Fruit fly (Drosophila melanogaster) whole organism, wandering third instar larva: ENCODE data around the gene CG32428.

Source experiments
- Abd-B ChIP-seq: fragments of >200 bp; optimal IDR thresholded peaks from 2 replicates; lab custom pipeline; 2017; ENCODE audit warnings: missing biosample characterization, missing genetic modification characterization
- CG32264 ChIP-seq: fragments of 200-800 bp; sonication (Bioruptor generic); optimal IDR thresholded peaks from 2 replicates; lab custom pipeline; 2016; ENCODE audit warnings: missing biosample characterization, missing genetic modification characterization
- CG9705 ChIP-seq: fragments of 200-800 bp; sonication (Bioruptor generic); optimal IDR thresholded peaks from 2 replicates; lab custom pipeline; 2018; ENCODE audit warnings: missing biosample characterization, mild to moderate bottlenecking, missing genetic modification characterization
- Dfd ChIP-seq: fragments of >200 bp; optimal IDR thresholded peaks from 2 replicates; lab custom pipeline; 2017; ENCODE audit warnings: missing biosample characterization, missing genetic modification characterization
- Dif ChIP-seq: fragments of 200-275, 200-300 bp; sonication (Bioruptor generic); optimal IDR thresholded peaks from 2 replicates; lab custom pipeline; 2018; ENCODE audit warnings: missing biosample characterization, missing genetic modification characterization; ENCODE audit not compliant: partially characterized antibody
- GATAd ChIP-seq: sonication (Bioruptor generic); optimal IDR thresholded peaks from 2 replicates; lab custom pipeline; 2016; ENCODE audit warnings: missing biosample characterization, missing genetic modification characterization
- HLH106 ChIP-seq: fragments of 200-800 bp; optimal IDR thresholded peaks from 3 replicates; lab custom pipeline; 2019; ENCODE audit warnings: missing biosample characterization, mild to moderate bottlenecking, missing genetic modification characterization, moderate library complexity
- Hr78 ChIP-seq: fragments of >200 bp; optimal IDR thresholded peaks from 2 replicates; lab custom pipeline; 2017; ENCODE audit warnings: missing biosample characterization, missing genetic modification characterization
- Hr83 ChIP-seq: fragments of 200-300 bp; sonication (Bioruptor generic); optimal IDR thresholded peaks from 2 replicates; lab custom pipeline; 2016; ENCODE audit warnings: missing biosample characterization, mild to moderate bottlenecking, missing genetic modification characterization, moderate library complexity; ENCODE audit not compliant: poor library complexity, severe bottlenecking
- Mio ChIP-seq: sonication (Bioruptor generic); optimal IDR thresholded peaks from 2 replicates; lab custom pipeline; 2016; ENCODE audit warnings: missing biosample characterization, missing genetic modification characterization
- Myc ChIP-seq: fragments of >200 bp; optimal IDR thresholded peaks from 2 replicates; lab custom pipeline; 2017
- N ChIP-seq: fragments of >200 bp; optimal IDR thresholded peaks from 2 replicates; lab custom pipeline; 2018; ENCODE audit warnings: missing biosample characterization, missing external identifiers, missing genetic modification characterization
- OdsH ChIP-seq: fragments of 200-800 bp; sonication (Bioruptor generic); optimal IDR thresholded peaks from 2 replicates; lab custom pipeline; 2016; ENCODE audit warnings: missing biosample characterization, mild to moderate bottlenecking, missing genetic modification characterization
- Rel ChIP-seq, 2 experiments: fragments of 200-800 bp; sonication (Bioruptor generic) in 1 of 2; optimal IDR thresholded peaks; 2 replicates in 1 of 2; 3 replicates in 1 of 2; lab custom pipeline; 2016 to 2019; ENCODE audit warnings: mild to moderate bottlenecking in 2 of 2, missing biosample characterization in 2 of 2, missing genetic modification characterization in 2 of 2, moderate library complexity in 1 of 2
- Sp1 ChIP-seq: fragments of 200-800 bp; sonication (Bioruptor generic); optimal IDR thresholded peaks from 3 replicates; lab custom pipeline; 2019; ENCODE audit warnings: missing biosample characterization, mild to moderate bottlenecking, missing genetic modification characterization, moderate library complexity
- br ChIP-seq: fragments of 200-800 bp; sonication (Bioruptor generic); optimal IDR thresholded peaks from 2 replicates; lab custom pipeline; 2016; ENCODE audit warnings: missing biosample characterization, missing genetic modification characterization
- dl ChIP-seq, 2 experiments: fragments of 175-275, 200-275 bp in 1 of 2; fragments of 200-275 bp in 1 of 2; sonication (Bioruptor generic); optimal IDR thresholded peaks; lab custom pipeline; 2018; ENCODE audit warnings: mild to moderate bottlenecking in 2 of 2, missing biosample characterization in 2 of 2, missing genetic modification characterization in 2 of 2, moderate library complexity in 2 of 2; ENCODE audit not compliant: partially characterized antibody in 2 of 2, insufficient read depth in 1 of 2
- dsf ChIP-seq: sonication (Bioruptor generic); optimal IDR thresholded peaks from 2 replicates; lab custom pipeline; 2016; ENCODE audit warnings: missing biosample characterization, missing genetic modification characterization, borderline replicate concordance
- ey ChIP-seq: fragments of 200-800 bp; sonication (Bioruptor generic); optimal IDR thresholded peaks from 2 replicates; lab custom pipeline; 2016; ENCODE audit warnings: missing biosample characterization, missing genetic modification characterization
- foxo ChIP-seq, 2 experiments: fragments of 200-800 bp; sonication (Bioruptor generic); optimal IDR thresholded peaks; 2 replicates in 1 of 2; 3 replicates in 1 of 2; lab custom pipeline; 2016 to 2017; ENCODE audit warnings: missing biosample characterization in 2 of 2, missing genetic modification characterization in 2 of 2
- fru ChIP-seq: fragments of 200-800 bp; sonication (Bioruptor generic); optimal IDR thresholded peaks from 3 replicates; lab custom pipeline; 2016; ENCODE audit warnings: missing biosample characterization, mild to moderate bottlenecking, missing genetic modification characterization
- h ChIP-seq: fragments of 200-800 bp; sonication (Bioruptor generic); optimal IDR thresholded peaks from 3 replicates; lab custom pipeline; 2016; ENCODE audit warnings: missing biosample characterization, mild to moderate bottlenecking, missing genetic modification characterization
- pan ChIP-seq: fragments of >200 bp; optimal IDR thresholded peaks from 2 replicates; lab custom pipeline; 2017
- psq ChIP-seq: fragments of 200-800 bp; sonication (Bioruptor generic); optimal IDR thresholded peaks from 3 replicates; lab custom pipeline; 2017; ENCODE audit warnings: missing biosample characterization, mild to moderate bottlenecking, missing genetic modification characterization, moderate library complexity
- rgr ChIP-seq: fragments of 200-800 bp; sonication (Bioruptor generic); optimal IDR thresholded peaks from 3 replicates; lab custom pipeline; 2016; ENCODE audit warnings: missing biosample characterization, mild to moderate bottlenecking, missing genetic modification characterization
- sage ChIP-seq: fragments of 200-800 bp; sonication (Bioruptor generic); optimal IDR thresholded peaks from 2 replicates; lab custom pipeline; 2016; ENCODE audit warnings: missing biosample characterization, mild to moderate bottlenecking, missing genetic modification characterization
- sv ChIP-seq: fragments of 200-800 bp; sonication (Bioruptor generic); optimal IDR thresholded peaks from 3 replicates; lab custom pipeline; 2016; ENCODE audit warnings: missing biosample characterization, missing genetic modification characterization
- tai ChIP-seq: sonication (Bioruptor generic); optimal IDR thresholded peaks from 2 replicates; lab custom pipeline; 2016; ENCODE audit warnings: missing biosample characterization, missing genetic modification characterization
- usp ChIP-seq: fragments of >200 bp; optimal IDR thresholded peaks from 2 replicates; lab custom pipeline; 2017; ENCODE audit warnings: missing biosample characterization, missing genetic modification characterization
- woc ChIP-seq: sonication (Bioruptor generic); optimal IDR thresholded peaks from 2 replicates; lab custom pipeline; 2016; ENCODE audit warnings: missing biosample characterization, mild to moderate bottlenecking, missing genetic modification characterization

CG32428 gene

dm6 chr3L:20444815-20445519 lies 28.6 kb downstream of the CG32428 start (continued):
- TF ChIP-seq Abd-B (GFP tag; lab: Kevin White, UChicago) (no peak), ey (peak; percentile 80)

dm6 chr3L:20442674-20443313 lies 30.7 kb downstream of the CG32428 start:
- TF ChIP-seq sv (GFP tag; lab: Kevin White, UChicago), result no peak
- TF ChIP-seq sage (GFP tag; lab: Kevin White, UChicago), result no peak
- TF ChIP-seq tai (GFP tag; lab: Kevin White, UChicago), result no peak
- TF ChIP-seq N (GFP tag; lab: Kevin White, UChicago), result no peak
- no peak for TF ChIP-seq HLH106 (tag; lab: Kevin White, UChicago)
- TF ChIP-seq Hr83 (GFP tag; lab: Kevin White, UChicago), result no peak
- no peak for TF ChIP-seq Mio (GFP tag; lab: Kevin White, UChicago)
- TF ChIP-seq usp (GFP tag; lab: Kevin White, UChicago), result no peak
- TF ChIP-seq pan, result no peak
- TF ChIP-seq foxo (GFP tag; optimal IDR thresholded peaks at IDR 0.05; lab: Kevin White, UChicago), result no peak
- TF ChIP-seq br (GFP tag; lab: Kevin White, UChicago), result no peak
- TF ChIP-seq CG9705 (GFP tag; lab: Kevin White, UChicago), result no peak
- no peak for TF ChIP-seq woc
- no peak for TF ChIP-seq fru
- no peak for TF ChIP-seq Hr78 (GFP tag; lab: Kevin White, UChicago)
- TF ChIP-seq dsf (GFP tag; lab: Kevin White, UChicago), result no peak
- peak; percentile 67 for TF ChIP-seq Dif (GFP tag; lab: Kevin White, UChicago)
- TF ChIP-seq Dfd, result no peak
- peak; percentile 6 to 73 for TF ChIP-seq dl (GFP tag; optimal IDR thresholded peaks at IDR 0.05; lab: Kevin White, UChicago; ENCODE audit: insufficient read depth in 1 of 2, partially characterized antibody in 2 of 2)
- no peak for TF ChIP-seq GATAd
- TF ChIP-seq Myc (lab: Kevin White, UChicago), result peak; percentile 64
- TF ChIP-seq, all 38 proteins: peak for 3

- TF ChIP-seq Sp1 (GFP tag; lab: Kevin White, UChicago) (peak; percentile 85), ey (peak; percentile 1), h (GFP tag; lab: Kevin White, UChicago) (peak; percentile 55), br (GFP tag; lab: Kevin White, UChicago) (no peak), sv (GFP tag; lab: Kevin White, UChicago) (peak; percentile 50), fru (no peak), rgr (GFP tag; lab: Kevin White, UChicago) (peak; percentile 63), Rel (GFP tag; optimal IDR thresholded peaks at IDR 0.05; lab: Kevin White, UChicago) (no peak), Rel (tag; optimal IDR thresholded peaks at IDR 0.05; lab: Kevin White, UChicago) (peak; percentile 20), woc (peak; percentile 2), OdsH (GFP tag; lab: Kevin White, UChicago) (peak; percentile 69), CG32264 (GFP tag; lab: Kevin White, UChicago) (no peak), HLH106 (tag; lab: Kevin White, UChicago) (peak; percentile 78), CG9705 (GFP tag; lab: Kevin White, UChicago) (peak; percentile 58), dl (GFP tag; optimal IDR thresholded peaks at IDR 0.05; lab: Kevin White, UChicago; ENCODE audit: insufficient read depth in 1 of 2, partially characterized antibody in 2 of 2) (no peak), psq (GFP tag; lab: Kevin White, UChicago) (peak; percentile 64)
Measured at dm6 chr3L:20441632-20442469, 31.7 kb downstream of the CG32428 start, which contains the start of gene CG5910. Gene CG5910 (plus strand): TSS chr3L:20442419.
